Fruit fly (Drosophila melanogaster) whole organism, adult: ENCODE measurements around the gene CG15404.

Source experiments
- CG11617 ChIP-seq: fragments of 200-800 bp; sonication (Bioruptor generic); optimal IDR thresholded peaks from 2 replicates; lab custom pipeline; 2017; ENCODE audit warnings: mild to moderate bottlenecking, missing biosample characterization, missing genetic modification reagents, missing genetic modification characterization
- CG12768 ChIP-seq: fragments of 200-800 bp; sonication (Bioruptor generic); optimal IDR thresholded peaks from 2 replicates; lab custom pipeline; 2017; ENCODE audit warnings: missing biosample characterization, missing genetic modification characterization, mild to moderate bottlenecking, moderate library complexity, missing genetic modification reagents
- CG14711 ChIP-seq: fragments of 200-800 bp; sonication (Bioruptor generic); optimal IDR thresholded peaks from 2 replicates; lab custom pipeline; 2018; ENCODE audit warnings: missing biosample characterization, mild to moderate bottlenecking, missing genetic modification characterization, moderate library complexity
- CG33017 ChIP-seq: fragments of 200-800 bp; sonication (Bioruptor generic); optimal IDR thresholded peaks from 2 replicates; lab custom pipeline; 2018; ENCODE audit warnings: missing biosample characterization, mild to moderate bottlenecking, missing genetic modification characterization, moderate library complexity
- CG7045 ChIP-seq: fragments of 200-800 bp; sonication (Bioruptor generic); optimal IDR thresholded peaks from 2 replicates; lab custom pipeline; 2017; ENCODE audit warnings: missing biosample characterization, mild to moderate bottlenecking, missing genetic modification characterization
- CG7101 ChIP-seq: fragments of 200-800 bp; sonication (Bioruptor generic); optimal IDR thresholded peaks from 2 replicates; lab custom pipeline; 2018; ENCODE audit warnings: missing biosample characterization, mild to moderate bottlenecking, missing genetic modification characterization, moderate library complexity
- Clk ChIP-seq: fragments of 200-800 bp; sonication (Bioruptor generic); optimal IDR thresholded peaks from 2 replicates; lab custom pipeline; 2017; ENCODE audit warnings: missing biosample characterization, missing genetic modification characterization
- Crg-1 ChIP-seq: fragments of 200-800 bp; sonication (Bioruptor generic); optimal IDR thresholded peaks from 2 replicates; lab custom pipeline; 2016; ENCODE audit warnings: missing biosample characterization, missing genetic modification characterization
- Hr96 ChIP-seq: fragments of 200-800 bp; sonication (Bioruptor generic); optimal IDR thresholded peaks from 2 replicates; lab custom pipeline; 2016; ENCODE audit warnings: missing biosample characterization, missing genetic modification characterization
- bab1 ChIP-seq: fragments of 200-800 bp; sonication (Bioruptor generic); optimal IDR thresholded peaks from 3 replicates; lab custom pipeline; 2019; ENCODE audit warnings: missing biosample characterization, mild to moderate bottlenecking, missing genetic modification characterization, moderate library complexity
- tj ChIP-seq: fragments of 200-800 bp; sonication (Bioruptor generic); optimal IDR thresholded peaks from 3 replicates; lab custom pipeline; 2017; ENCODE audit warnings: missing biosample characterization, mild to moderate bottlenecking, missing genetic modification characterization, moderate library complexity
- toe ChIP-seq: fragments of 200-800 bp; sonication (Bioruptor generic); optimal IDR thresholded peaks from 2 replicates; lab custom pipeline; 2016; ENCODE audit warnings: missing biosample characterization, missing genetic modification characterization

Gene CG15404

dm6 chr2L:3200396-3200795 lies 26.6 kb downstream of the CG15404 start, which contains the start of gene CG34393:
Gene CG34393, minus strand, starts transcription at chr2L:3200496.
- TF ChIP-seq CG7045 (GFP tag; lab: Kevin White, UChicago) (no peak), Hr96 (GFP tag; lab: Kevin White, UChicago) (no peak), CG7101 (tag; lab: Kevin White, UChicago) (no peak), CG11617 (GFP tag; lab: Kevin White, UChicago) (no peak), CG33017 (tag; lab: Kevin White, UChicago) (no peak), tj (no peak), Crg-1 (no peak), Clk (GFP tag; lab: Kevin White, UChicago) (no peak), CG14711 (tag; lab: Kevin White, UChicago) (no peak), toe (GFP tag; lab: Kevin White, UChicago) (no peak), bab1 (GFP tag; lab: Kevin White, UChicago) (no peak), CG12768 (GFP tag; lab: Kevin White, UChicago) (no peak)
